Worm (Caenorhabditis elegans) whole organism, young adult: ENCODE data around the gene F42F12.3.
A peak's percentile ranks its signal among the peaks of the same experiment; 100 is the strongest.

Experiments
- F52B5.7 ChIP-seq: sonication (generic microtip); optimal IDR thresholded peaks from 2 replicates; lab custom pipeline; 2016; ENCODE audit warnings: mild to moderate bottlenecking, missing genetic modification characterization, missing compliant biosample characterization
- F57A8.1 ChIP-seq: fragments of 200-800 bp; sonication (Bioruptor generic); optimal IDR thresholded peaks from 2 replicates; lab custom pipeline; 2018; ENCODE audit warnings: mild to moderate bottlenecking, missing genetic modification characterization, moderate library complexity, missing compliant biosample characterization
- Y53G8AR.9 ChIP-seq: fragments of 200-800 bp; sonication (Bioruptor generic); conservative IDR thresholded peaks from 2 replicates; pipeline ENCODE4 v1.3.6; 2022; ENCODE audit warnings: missing genetic modification reagents, missing genetic modification characterization, missing compliant biosample characterization
- Y67H2A.10 ChIP-seq: fragments of 200-800 bp; sonication (Bioruptor generic); conservative IDR thresholded peaks from 2 replicates; pipeline ENCODE4 v1.3.6; 2022; ENCODE audit warnings: missing genetic modification reagents, missing genetic modification characterization, missing compliant biosample characterization
- Y95B8A.8 ChIP-seq: fragments of 200-800 bp; sonication (Bioruptor generic); IDR thresholded peaks from 2 replicates; pipeline ENCODE4 v1.3.6; 2022; ENCODE audit warnings: missing genetic modification reagents, missing genetic modification characterization, missing compliant biosample characterization
- ZK185.1 ChIP-seq: sonication (generic microtip); optimal IDR thresholded peaks from 2 replicates; lab custom pipeline; 2016; ENCODE audit warnings: mild to moderate bottlenecking, missing genetic modification characterization, missing compliant biosample characterization; ENCODE audit not compliant: poor library complexity, severe bottlenecking
- aptf-2 ChIP-seq: fragments of 200-800 bp; sonication (Bioruptor generic); conservative IDR thresholded peaks from 2 replicates; pipeline ENCODE4 v1.3.6; 2022; ENCODE audit warnings: missing genetic modification reagents, missing genetic modification characterization, missing compliant biosample characterization
- attf-5 ChIP-seq: fragments of 200-800 bp; sonication (Bioruptor generic); optimal IDR thresholded peaks from 2 replicates; lab custom pipeline; 2018; ENCODE audit warnings: mild to moderate bottlenecking, missing genetic modification characterization, missing compliant biosample characterization
- attf-6 ChIP-seq: fragments of 200-800 bp; sonication (Bioruptor generic); IDR thresholded peaks from 2 replicates; pipeline ENCODE4 v1.3.6; 2022; ENCODE audit warnings: missing genetic modification reagents, missing genetic modification characterization, missing compliant biosample characterization
- cebp-2 ChIP-seq: fragments of 200-800 bp; sonication (Bioruptor generic); IDR thresholded peaks from 2 replicates; pipeline ENCODE4 v1.3.6; 2022; ENCODE audit warnings: missing genetic modification characterization, missing compliant biosample characterization
- ceh-100 ChIP-seq: fragments of 200-800 bp; sonication (Bioruptor generic); IDR thresholded peaks from 2 replicates; pipeline ENCODE4 v1.3.6; 2022; ENCODE audit warnings: missing genetic modification reagents, missing genetic modification characterization, missing compliant biosample characterization
- ceh-27 ChIP-seq: fragments of 200-800 bp; sonication (Bioruptor generic); optimal IDR thresholded peaks from 2 replicates; lab custom pipeline; 2018; ENCODE audit warnings: mild to moderate bottlenecking, missing genetic modification characterization, moderate library complexity, missing compliant biosample characterization
- ceh-58 ChIP-seq: fragments of 200-800 bp; sonication (Bioruptor generic); IDR thresholded peaks from 2 replicates; pipeline ENCODE4 v1.3.6; 2022; ENCODE audit warnings: missing genetic modification characterization, missing compliant biosample characterization
- chd-7 ChIP-seq: sonication (generic microtip); optimal IDR thresholded peaks from 2 replicates; lab custom pipeline; 2016; ENCODE audit warnings: mild to moderate bottlenecking, missing genetic modification characterization, moderate library complexity, missing compliant biosample characterization
- dox-1 ChIP-seq: fragments of 200-800 bp; sonication (Bioruptor generic); IDR thresholded peaks from 2 replicates; pipeline ENCODE4 v1.3.6; 2022; ENCODE audit warnings: missing genetic modification reagents, missing genetic modification characterization, missing compliant biosample characterization
- efl-1 ChIP-seq: fragments of 150-350 bp; optimal IDR thresholded peaks from 2 replicates; lab custom pipeline; 2014; ENCODE audit warnings: missing biosample characterization, missing genetic modification reagents, missing genetic modification characterization
- egl-18 ChIP-seq: fragments of 200-800 bp; sonication (Bioruptor generic); IDR thresholded peaks from 2 replicates; pipeline ENCODE4 v1.3.6; 2022; ENCODE audit warnings: missing genetic modification reagents, missing genetic modification characterization, missing compliant biosample characterization
- ekl-4 ChIP-seq: fragments of 200-800 bp; sonication (Bioruptor generic); IDR thresholded peaks from 2 replicates; pipeline ENCODE4 v1.3.6; 2022; ENCODE audit warnings: missing genetic modification reagents, missing genetic modification characterization, missing compliant biosample characterization
- ets-4 ChIP-seq: fragments of 200-800 bp; sonication (Bioruptor generic); optimal IDR thresholded peaks from 2 replicates; lab custom pipeline; 2018; ENCODE audit warnings: mild to moderate bottlenecking, missing genetic modification characterization, missing compliant biosample characterization
- hlh-12 ChIP-seq: sonication (generic microtip); optimal IDR thresholded peaks from 2 replicates; lab custom pipeline; 2016; ENCODE audit warnings: missing genetic modification characterization, missing compliant biosample characterization
- hlh-26 ChIP-seq: fragments of 200-800 bp; sonication (Bioruptor generic); conservative IDR thresholded peaks from 2 replicates; pipeline ENCODE4 v1.3.6; 2022; ENCODE audit warnings: missing genetic modification reagents, missing genetic modification characterization, missing compliant biosample characterization
- hmg-20 ChIP-seq: fragments of 200-800 bp; sonication (Bioruptor generic); IDR thresholded peaks from 2 replicates; pipeline ENCODE4 v1.3.6; 2022; ENCODE audit warnings: missing genetic modification reagents, missing genetic modification characterization, missing compliant biosample characterization
- hrde-1 ChIP-seq: sonication (generic microtip); optimal IDR thresholded peaks from 2 replicates; lab custom pipeline; 2016; ENCODE audit warnings: missing genetic modification characterization, mild to moderate bottlenecking, missing compliant biosample characterization, moderate library complexity, missing genotype, missing genetic modification reagents, borderline replicate concordance
- lin-40 ChIP-seq: sonication (generic microtip); optimal IDR thresholded peaks from 2 replicates; lab custom pipeline; 2016; ENCODE audit warnings: missing genetic modification characterization, mild to moderate bottlenecking, missing compliant biosample characterization, missing genotype, missing genetic modification reagents
- lin-54 ChIP-seq: fragments of 200-800 bp; sonication (Bioruptor generic); optimal IDR thresholded peaks from 2 replicates; lab custom pipeline; 2018; ENCODE audit warnings: mild to moderate bottlenecking, missing genetic modification characterization, missing compliant biosample characterization
- lir-1 ChIP-seq: fragments of 200-800 bp; sonication (Bioruptor generic); conservative IDR thresholded peaks from 2 replicates; pipeline ENCODE4 v1.3.6; 2022; ENCODE audit warnings: missing genetic modification reagents, missing genetic modification characterization, missing compliant biosample characterization
- lsy-27 ChIP-seq: sonication (generic microtip); optimal IDR thresholded peaks from 2 replicates; lab custom pipeline; 2017; ENCODE audit warnings: missing genetic modification characterization, mild to moderate bottlenecking, missing compliant biosample characterization, antibody characterized with exemption, missing genotype, borderline replicate concordance; ENCODE audit not compliant: insufficient read depth
- madf-3 ChIP-seq: fragments of 200-800 bp; sonication (Bioruptor generic); IDR thresholded peaks from 2 replicates; pipeline ENCODE4 v1.3.6; 2022; ENCODE audit warnings: missing genetic modification reagents, missing genetic modification characterization, missing compliant biosample characterization
- nfya-2 ChIP-seq: fragments of 200-800 bp; sonication (Bioruptor generic); IDR thresholded peaks from 2 replicates; pipeline ENCODE4 v1.3.6; 2022; ENCODE audit warnings: missing genetic modification reagents, missing genetic modification characterization, missing compliant biosample characterization
- rec-8 ChIP-seq, 2 experiments: sonication (generic microtip); optimal IDR thresholded peaks; 2 replicates each; lab custom pipeline; 2016; ENCODE audit warnings: mild to moderate bottlenecking in 2 of 2, missing genetic modification characterization in 2 of 2, missing genetic modification reagents in 2 of 2, missing genotype in 2 of 2, missing biosample characterization in 1 of 2, missing compliant biosample characterization in 1 of 2, moderate library complexity in 1 of 2
- repo-1 ChIP-seq: sonication (generic microtip); optimal IDR thresholded peaks from 2 replicates; lab custom pipeline; 2017; ENCODE audit warnings: mild to moderate bottlenecking, missing genetic modification characterization, missing compliant biosample characterization
- rpc-1 ChIP-seq, 2 experiments: fragments of 150-350 bp in 1 of 2; sonication (generic microtip) in 1 of 2; optimal IDR thresholded peaks; 2 replicates each; lab custom pipeline; 2014 to 2018; ENCODE audit warnings: missing biosample characterization in 1 of 2, missing genetic modification characterization in 1 of 2, missing genetic modification reagents in 1 of 2, missing genotype in 1 of 2
- sdz-38 ChIP-seq: sonication (generic microtip); optimal IDR thresholded peaks from 2 replicates; lab custom pipeline; 2016; ENCODE audit warnings: missing genotype, missing genetic modification characterization, missing compliant biosample characterization
- zfh-2 ChIP-seq: fragments of 200-800 bp; sonication (Bioruptor generic); conservative IDR thresholded peaks from 2 replicates; pipeline ENCODE4 v1.3.6; 2022; ENCODE audit warnings: missing genetic modification reagents, missing genetic modification characterization, missing compliant biosample characterization
- ztf-26 ChIP-seq: sonication (generic microtip); optimal IDR thresholded peaks from 2 replicates; lab custom pipeline; 2017; ENCODE audit warnings: missing genetic modification characterization, missing compliant biosample characterization

The F42F12.3 gene

ce11 chrX:12367498-12367897 is 17.1 kb downstream of the F42F12.3 start (continued):
- TF ChIP-seq cebp-2 (GFP tag; lab: Robert Waterston, UW), result no peak
- peak; percentile 30 for TF ChIP-seq chd-7

ce11 chrX:12371321-12371720 is 20.9 kb downstream of the F42F12.3 start, which contains the start of gene rif-1.2:
Gene rif-1.2, minus strand, starts transcription at chrX:12371421.
- TF ChIP-seq ceh-27 (GFP tag; lab: Kevin White, UChicago), result no peak
- TF ChIP-seq lir-1 (GFP tag; lab: Robert Waterston, UW), result no peak
- TF ChIP-seq rec-8 (tag; optimal IDR thresholded peaks at IDR 0.05; lab: Kevin White, UChicago), result no peak
- no peak for TF ChIP-seq F52B5.7
- TF ChIP-seq hlh-12 (tag; lab: Kevin White, UChicago), result no peak
- TF ChIP-seq egl-18 (GFP tag; lab: Robert Waterston, UW), result no peak
- TF ChIP-seq ets-4 (GFP tag; lab: Kevin White, UChicago), result no peak
- no peak for TF ChIP-seq F57A8.1 (GFP tag; lab: Kevin White, UChicago)
- TF ChIP-seq lin-40 (tag; lab: Kevin White, UChicago), result no peak
- no peak for TF ChIP-seq Y53G8AR.9
- TF ChIP-seq ztf-26 (tag; lab: Kevin White, UChicago), result no peak
- no peak for TF ChIP-seq sdz-38 (tag; lab: Kevin White, UChicago)
- TF ChIP-seq aptf-2 (GFP tag; lab: Robert Waterston, UW), result no peak
- TF ChIP-seq dox-1, result no peak
- no peak for TF ChIP-seq attf-6 (GFP tag; lab: Robert Waterston, UW)
- TF ChIP-seq madf-3, result no peak

- no peak for TF ChIP-seq efl-1 (GFP tag; lab: Kevin White, UChicago)
- TF ChIP-seq hmg-20, result no peak
- no peak for TF ChIP-seq lir-1 (GFP tag; lab: Robert Waterston, UW)
- no peak for TF ChIP-seq rpc-1 (optimal IDR thresholded peaks at IDR 0.05; lab: Kevin White, UChicago)
- TF ChIP-seq rpc-1 (tag; optimal IDR thresholded peaks at IDR 0.05; lab: Kevin White, UChicago), result no peak
- no peak for TF ChIP-seq Y67H2A.10 (GFP tag; lab: Robert Waterston, UW)
- no peak for TF ChIP-seq ceh-58 (GFP tag; lab: Robert Waterston, UW)
- TF ChIP-seq nfya-2 (GFP tag; lab: Robert Waterston, UW), result no peak
- TF ChIP-seq ceh-100, result no peak
- TF ChIP-seq Y95B8A.8 (GFP tag; lab: Robert Waterston, UW), result no peak
- no peak for TF ChIP-seq ekl-4
- TF ChIP-seq attf-5 (GFP tag; lab: Kevin White, UChicago), result no peak
- no peak for TF ChIP-seq hlh-26 (GFP tag; lab: Robert Waterston, UW)
- TF ChIP-seq hrde-1 (tag; lab: Kevin White, UChicago), result no peak
- TF ChIP-seq lsy-27 (tag; lab: Kevin White, UChicago), result no peak
- TF ChIP-seq lin-54 (GFP tag; lab: Kevin White, UChicago), result no peak
- TF ChIP-seq zfh-2 (GFP tag; lab: Robert Waterston, UW), result no peak
- TF ChIP-seq ZK185.1, result no peak
- TF ChIP-seq sdz-38 (tag; lab: Kevin White, UChicago), result no peak
Measured at ce11 chrX:12375783-12376182, 25.4 kb downstream of the F42F12.3 start.

DNA sequence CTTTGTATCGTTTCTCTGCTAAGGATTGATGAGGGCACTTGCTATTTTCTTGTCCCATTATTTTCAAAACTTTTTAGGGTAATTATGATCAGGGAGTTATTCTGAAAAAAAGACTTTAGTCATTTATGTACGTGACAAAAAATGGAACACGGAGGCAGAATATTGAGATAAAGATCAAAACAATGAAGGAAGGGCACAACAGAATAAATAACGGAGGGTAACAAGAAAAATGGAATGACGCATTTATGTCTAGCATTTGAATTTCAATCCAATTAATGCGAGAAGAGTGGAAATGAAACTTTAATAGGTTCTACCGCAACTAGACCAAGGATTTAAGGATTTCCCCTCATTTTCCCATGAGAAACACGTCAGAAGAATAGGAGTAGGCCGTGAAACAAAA is 27.9 kb downstream of the F42F12.3 start, which contains the start of gene glb-13:
Gene glb-13, minus strand, starts transcription at position 101 of the 400 bp plus-strand sequence.
- TF ChIP-seq repo-1 (tag; lab: Kevin White, UChicago), result no peak
